Fruit fly (Drosophila melanogaster) Kc167 (cell line): ENCODE data around the gene Gr64d.

ENCODE experiments used
- Myc ChIP-seq: fragments of >200 bp; optimal IDR thresholded peaks from 2 replicates; lab custom pipeline; 2017; ENCODE audit warnings: missing external identifiers
- Sin3A ChIP-seq: fragments of >200 bp; optimal IDR thresholded peaks from 2 replicates; lab custom pipeline; 2018; ENCODE audit warnings: missing external identifiers
- h ChIP-seq: fragments of >200 bp; optimal IDR thresholded peaks from 3 replicates; lab custom pipeline; 2018; ENCODE audit warnings: missing external identifiers
- insv ChIP-seq: fragments of >200 bp; optimal IDR thresholded peaks from 3 replicates; lab custom pipeline; 2018; ENCODE audit warnings: missing external identifiers
- psq ChIP-seq: fragments of >200 bp; optimal IDR thresholded peaks from 2 replicates; lab custom pipeline; 2017; ENCODE audit warnings: missing external identifiers
- ttk ChIP-seq: sonication (Bioruptor generic); optimal IDR thresholded peaks from 2 replicates; lab custom pipeline; 2017; ENCODE audit warnings: missing external identifiers

The Gr64d gene

DNA sequence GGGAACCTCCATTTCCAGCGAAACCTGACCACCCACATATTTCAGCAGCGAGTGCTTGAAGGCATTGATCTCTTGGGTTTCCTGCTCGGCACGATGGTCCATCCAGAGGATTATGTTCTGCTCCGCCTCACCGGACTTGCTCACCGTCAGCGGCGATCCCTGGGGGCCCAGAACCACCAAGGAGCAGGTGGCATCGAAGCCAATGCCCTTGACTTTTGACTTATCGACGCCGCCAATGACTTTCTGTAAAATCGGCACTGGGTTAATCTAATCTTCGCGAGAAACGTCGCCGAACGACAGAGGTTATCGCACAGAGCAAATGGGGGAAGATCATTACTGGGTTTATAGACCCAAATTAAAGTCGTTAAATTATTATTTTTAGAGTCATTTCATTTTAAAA is 7.4 kb upstream of the Gr64d start:
- no peak for TF ChIP-seq insv (lab: Kevin White, UChicago)
- no peak for TF ChIP-seq ttk (lab: Kevin White, UChicago)
- TF ChIP-seq Sin3A (lab: Kevin White, UChicago), result no peak
- no peak for TF ChIP-seq h
- no peak for TF ChIP-seq psq (lab: Kevin White, UChicago)
- no peak for TF ChIP-seq Myc (lab: Kevin White, UChicago)

DNA sequence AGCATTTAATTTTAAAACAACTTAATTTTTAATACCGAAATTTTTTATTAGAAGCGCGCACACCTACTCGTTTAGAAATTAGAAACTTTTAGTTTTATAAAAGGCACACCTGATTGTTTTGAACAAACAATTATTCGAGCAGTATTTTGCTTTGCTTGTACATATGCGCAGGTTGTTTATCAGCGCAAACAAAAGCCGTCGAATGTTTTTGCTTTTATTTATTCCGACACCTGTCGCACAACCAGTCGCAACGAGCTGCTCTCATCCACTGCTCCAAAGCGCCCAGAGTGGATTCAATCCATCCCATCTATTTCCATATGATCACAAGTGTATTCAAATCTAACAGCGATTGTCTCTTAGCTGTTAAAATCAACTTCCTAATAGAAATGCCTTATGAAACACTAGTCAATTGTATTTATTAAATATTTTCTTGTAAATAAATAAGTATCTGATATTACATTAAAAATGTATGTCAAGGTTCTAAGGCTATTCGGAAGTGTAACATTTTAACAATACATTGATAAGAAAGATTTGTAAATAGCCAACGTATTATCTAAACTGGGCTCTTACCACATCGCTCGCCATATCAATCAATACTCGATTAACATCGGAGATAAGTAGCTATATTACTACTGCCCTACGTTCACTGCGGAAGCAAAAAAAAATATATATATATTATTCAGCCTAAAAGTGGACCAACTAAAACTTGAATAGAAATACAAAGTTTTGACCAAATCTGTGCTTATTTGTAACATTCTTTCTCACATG is 5.9 kb upstream of the Gr64d start, which contains the start of gene CG11594:
TSS of gene CG11594 (minus strand) at position 274 of the 768 bp plus-strand sequence.
- TF ChIP-seq ttk (lab: Kevin White, UChicago) (no peak), Sin3A (lab: Kevin White, UChicago) (no peak), Myc (lab: Kevin White, UChicago) (no peak), insv (lab: Kevin White, UChicago) (no peak), h (no peak), psq (lab: Kevin White, UChicago) (no peak)

DNA sequence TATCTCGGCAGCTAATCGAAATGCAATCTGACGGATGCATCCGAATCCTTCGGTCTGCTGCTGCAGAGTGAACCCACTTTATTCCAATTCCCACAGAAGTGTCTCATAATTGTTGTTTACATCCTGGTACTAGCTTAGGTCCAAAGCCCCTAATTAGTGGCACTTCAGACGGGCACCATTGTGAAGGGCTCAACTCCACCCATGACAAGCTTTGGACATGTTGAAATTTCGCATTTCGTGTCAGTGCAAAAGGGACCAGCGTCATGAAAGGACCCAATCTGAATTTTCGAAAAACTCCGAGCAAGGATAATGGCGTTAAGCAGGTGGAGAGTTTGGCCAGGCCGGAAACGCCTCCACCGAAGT is 5.4 kb upstream of the Gr64d start, which contains the start of gene Gr64a:
TSS of gene Gr64a (plus strand) at position 264 of the 363 bp plus-strand sequence.
- no peak for TF ChIP-seq Sin3A (lab: Kevin White, UChicago)
- no peak for TF ChIP-seq h
- no peak for TF ChIP-seq insv (lab: Kevin White, UChicago)
- no peak for TF ChIP-seq Myc (lab: Kevin White, UChicago)
- no peak for TF ChIP-seq ttk (lab: Kevin White, UChicago)
- no peak for TF ChIP-seq psq (lab: Kevin White, UChicago)

DNA sequence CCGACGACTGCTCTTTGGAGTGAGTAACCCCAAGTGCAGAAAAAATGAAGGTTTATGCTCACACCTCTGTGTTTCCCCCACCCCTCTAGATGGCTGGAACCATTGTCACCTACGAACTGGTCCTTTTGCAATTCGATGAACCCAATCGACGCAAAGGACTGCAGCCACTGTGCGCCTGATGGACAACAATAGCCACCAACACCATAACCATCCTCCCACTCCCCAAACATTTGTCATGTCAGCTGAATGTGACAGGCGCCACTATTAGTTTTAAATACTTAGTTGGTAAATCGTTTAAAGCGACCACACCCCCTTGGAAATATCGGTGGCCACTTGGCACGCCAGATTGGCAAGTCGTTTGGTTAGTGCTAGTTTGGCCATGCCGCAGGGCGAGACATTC is 3.6 kb upstream of the Gr64d start, which contains the start of the genes Gr64b and Gr64c:
TSS of gene Gr64b (plus strand) at position 301 of the 400 bp plus-strand sequence.
TSS of gene Gr64c (plus strand) at position 301 of the 400 bp plus-strand sequence.
- TF ChIP-seq insv (lab: Kevin White, UChicago), result no peak
- TF ChIP-seq psq (lab: Kevin White, UChicago), result no peak
- no peak for TF ChIP-seq ttk (lab: Kevin White, UChicago)
- TF ChIP-seq Sin3A (lab: Kevin White, UChicago), result no peak
- TF ChIP-seq h, result no peak
- no peak for TF ChIP-seq Myc (lab: Kevin White, UChicago)

DNA sequence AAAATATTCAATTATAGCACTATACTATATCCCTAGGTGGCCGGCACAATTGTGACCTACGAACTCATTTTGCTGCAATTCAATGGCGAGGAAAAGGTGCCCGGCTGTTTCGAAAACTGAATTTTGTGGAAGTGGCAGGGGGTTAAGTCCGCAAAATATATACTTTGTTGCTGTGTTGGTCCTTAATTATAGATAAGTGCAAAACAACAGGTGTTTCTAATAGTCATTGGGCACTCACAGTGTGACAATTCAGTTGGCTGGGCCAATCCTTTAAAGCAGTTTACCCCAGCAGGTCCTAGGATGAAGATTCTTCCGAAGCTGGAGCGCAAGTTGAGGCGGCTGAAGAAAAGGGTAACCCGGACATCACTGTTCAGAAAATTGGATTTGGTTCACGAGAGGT is 3.6 kb downstream of the Gr64d start, which contains the start of gene Gr64f:
TSS of gene Gr64f (plus strand) at position 301 of the 400 bp plus-strand sequence.
- TF ChIP-seq h (no peak), ttk (lab: Kevin White, UChicago) (no peak), psq (lab: Kevin White, UChicago) (no peak), insv (lab: Kevin White, UChicago) (no peak), Myc (lab: Kevin White, UChicago) (no peak), Sin3A (lab: Kevin White, UChicago) (no peak)

DNA sequence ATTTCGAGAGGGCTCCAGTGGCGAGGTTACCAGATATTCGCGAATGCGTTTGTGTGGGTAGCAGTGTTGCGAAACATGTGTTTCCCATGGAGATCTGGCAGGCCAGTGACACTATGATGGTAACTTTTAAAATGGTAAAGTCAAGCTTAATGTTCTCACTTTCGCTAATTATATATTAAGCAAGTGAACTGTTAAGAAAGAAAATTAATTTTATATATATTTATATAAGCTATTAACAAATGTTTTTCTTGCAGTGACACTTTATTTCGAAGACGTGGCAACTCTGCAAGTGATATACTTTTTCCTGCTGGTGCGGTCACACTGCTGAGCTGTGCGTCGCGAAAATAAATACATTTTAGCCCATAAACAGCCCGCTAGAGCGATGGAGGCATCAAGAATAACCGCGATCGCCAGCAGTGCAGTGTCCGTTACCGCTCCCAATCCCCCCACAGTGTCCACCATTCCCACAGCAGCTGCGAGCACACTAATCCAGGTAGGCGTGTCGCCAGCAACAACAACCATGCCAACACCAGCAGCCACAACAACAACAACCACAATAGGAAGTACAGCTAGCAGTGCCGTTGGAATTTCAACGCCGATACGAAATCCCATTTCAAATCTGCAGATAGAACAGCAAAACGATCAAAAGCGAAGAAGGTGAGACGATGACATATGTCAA is 8.5 kb downstream of the Gr64d start, which contains the start of the genes CG11593 and Rcd5:
TSS of gene CG11593 (minus strand) at position 236 of the 679 bp plus-strand sequence.
TSS of gene Rcd5 (plus strand) at position 283 of the 679 bp plus-strand sequence.
- TF ChIP-seq Myc (lab: Kevin White, UChicago) (no peak), ttk (lab: Kevin White, UChicago) (no peak), insv (lab: Kevin White, UChicago) (no peak), h (no peak), psq (lab: Kevin White, UChicago) (no peak), Sin3A (lab: Kevin White, UChicago) (no peak)

DNA sequence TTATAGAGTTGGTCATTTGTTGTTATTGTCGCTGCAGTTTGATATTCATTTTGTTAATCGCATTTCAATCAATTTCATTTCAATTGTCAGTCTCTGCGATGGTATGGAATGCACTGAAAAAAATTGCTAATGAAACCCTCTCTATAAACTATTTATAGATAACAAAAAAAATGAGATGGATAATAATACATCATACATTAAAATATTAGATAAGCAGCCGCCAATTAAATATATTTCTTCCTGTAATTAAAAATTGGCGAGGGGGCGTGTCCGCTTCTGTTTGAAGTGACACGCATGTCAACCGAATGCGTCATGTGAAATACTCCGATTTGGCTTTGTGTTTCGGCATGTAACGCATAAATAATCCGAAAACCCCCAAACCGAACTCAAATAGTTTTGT is 12.6 kb downstream of the Gr64d start:
- TF ChIP-seq Sin3A (lab: Kevin White, UChicago), result no peak
- TF ChIP-seq h, result no peak
- TF ChIP-seq insv (lab: Kevin White, UChicago), result no peak
- TF ChIP-seq ttk (lab: Kevin White, UChicago), result no peak

DNA sequence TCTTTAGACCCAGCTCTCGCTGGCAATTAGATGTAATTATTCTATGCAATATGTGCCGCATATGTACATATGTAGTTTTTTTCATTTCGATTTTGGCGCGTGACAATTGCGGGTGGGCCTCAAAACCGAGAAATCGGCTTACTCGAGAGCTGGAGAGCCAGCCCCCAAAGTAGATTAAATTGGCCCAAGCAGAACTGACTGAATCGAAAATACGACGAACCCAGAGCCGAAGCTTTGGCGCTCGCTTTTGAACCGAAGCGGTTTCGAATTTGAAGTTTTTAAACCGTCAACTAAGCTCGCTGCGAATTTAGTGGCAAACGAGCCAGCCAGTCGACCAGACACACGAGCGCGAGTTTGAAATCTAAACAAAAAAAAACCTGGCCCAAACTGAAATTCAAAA is 14.4 kb downstream of the Gr64d start, which contains the start of gene CG1136:
TSS of gene CG1136 (plus strand) at position 308 of the 400 bp plus-strand sequence.
- TF ChIP-seq Myc (lab: Kevin White, UChicago) (no peak), insv (lab: Kevin White, UChicago) (no peak), psq (lab: Kevin White, UChicago) (no peak), h (no peak), ttk (lab: Kevin White, UChicago) (no peak), Sin3A (lab: Kevin White, UChicago) (no peak)

DNA sequence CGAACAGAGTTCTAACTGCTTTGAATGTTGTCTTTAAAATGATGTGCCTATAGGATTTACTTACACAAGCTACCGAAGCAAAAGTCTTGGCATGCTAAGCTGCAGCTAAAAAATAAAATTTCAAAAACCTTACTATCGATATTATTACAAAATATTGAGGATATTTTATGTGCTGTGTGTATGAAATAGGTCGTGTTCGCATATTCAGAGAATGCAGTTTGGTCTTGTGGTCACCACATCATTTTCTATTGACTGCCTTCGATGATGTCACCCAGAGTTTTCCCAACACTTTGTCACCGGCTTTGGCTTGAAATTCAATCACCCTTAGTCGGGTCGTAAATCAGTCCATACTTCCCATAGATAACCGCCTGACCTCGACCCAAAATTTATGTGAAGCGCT is 15.8 kb downstream of the Gr64d start, which contains the start of gene Dpy-30L2:
TSS of gene Dpy-30L2 (minus strand) at position 101 of the 400 bp plus-strand sequence.
- TF ChIP-seq insv (lab: Kevin White, UChicago) (no peak), ttk (lab: Kevin White, UChicago) (no peak), h (no peak), Sin3A (lab: Kevin White, UChicago) (no peak), psq (lab: Kevin White, UChicago) (no peak), Myc (lab: Kevin White, UChicago) (no peak)

DNA sequence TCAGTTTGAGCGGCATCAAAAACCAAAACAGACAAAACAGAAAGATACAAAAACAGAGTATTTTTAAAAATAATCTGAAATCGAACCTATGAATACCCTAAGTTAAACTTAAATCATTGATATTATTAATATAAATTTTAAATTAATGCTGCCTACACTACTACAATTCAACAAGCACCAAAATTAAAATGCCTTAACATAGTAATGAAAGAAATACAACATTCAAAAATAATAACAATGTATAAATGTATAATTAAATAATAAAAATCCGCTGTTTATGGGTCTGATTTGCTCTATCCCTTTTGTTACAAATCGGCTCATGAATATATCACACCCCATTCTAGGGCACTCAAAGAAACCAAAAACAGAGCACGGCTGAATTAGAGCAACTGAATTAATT is 17.2 kb downstream of the Gr64d start:
- no peak for TF ChIP-seq h
- TF ChIP-seq psq (lab: Kevin White, UChicago), result no peak
- TF ChIP-seq Sin3A (lab: Kevin White, UChicago), result no peak
- no peak for TF ChIP-seq Myc (lab: Kevin White, UChicago)
- TF ChIP-seq insv (lab: Kevin White, UChicago), result no peak
- no peak for TF ChIP-seq ttk (lab: Kevin White, UChicago)

DNA sequence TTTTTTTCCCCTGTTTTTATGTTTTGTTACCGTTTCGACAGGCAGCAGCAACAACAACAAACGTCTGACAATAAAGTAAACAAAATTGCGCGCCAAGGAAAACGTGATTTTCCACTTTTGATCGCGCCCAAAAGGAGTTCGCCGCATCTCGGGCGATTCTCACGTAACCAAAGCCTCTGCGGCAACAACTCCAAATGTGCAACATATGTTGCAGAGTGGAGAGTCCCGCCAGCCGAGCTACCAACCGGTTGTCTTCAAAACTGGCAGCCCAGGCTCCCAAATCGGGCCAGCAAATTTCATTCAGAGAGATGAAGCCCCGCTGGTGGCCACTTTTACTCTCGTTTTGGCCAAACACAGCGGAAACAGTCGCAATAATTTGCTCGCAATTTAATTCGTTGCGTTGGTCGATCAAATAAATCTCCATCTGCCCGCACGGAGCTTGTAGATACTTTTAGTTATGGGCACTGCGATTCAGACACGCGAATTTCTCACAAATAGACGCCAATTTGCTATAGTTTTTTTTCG is 23.6 kb downstream of the Gr64d start:
- TF ChIP-seq insv (lab: Kevin White, UChicago) (no peak), ttk (lab: Kevin White, UChicago) (no peak), h (no peak), psq (lab: Kevin White, UChicago) (no peak)
